Fruit fly (Drosophila melanogaster) whole organism, embryonic: ENCODE measurements around the gene Rsph3.

Experiments used
- Awh ChIP-seq: fragments of 200-800 bp; sonication (Bioruptor generic); IDR thresholded peaks from 2 replicates; pipeline ENCODE4, ENCODE4 v1.3.6; 2022; ENCODE audit warnings: missing biosample characterization, missing genetic modification characterization
- B-H1 ChIP-seq: fragments of 200-800 bp; sonication (Bioruptor generic); IDR thresholded peaks from 3 replicates; pipeline ENCODE4 v1.3.6; 2022; ENCODE audit warnings: missing biosample characterization, missing genetic modification characterization
- BEAF-32 ChIP-seq: fragments of 200-800 bp; sonication (Bioruptor generic); optimal IDR thresholded peaks from 3 replicates; lab custom pipeline; 2017; ENCODE audit warnings: missing biosample characterization, missing genetic modification characterization, mild to moderate bottlenecking, moderate library complexity, missing genetic modification reagents
- CG10274 ChIP-seq: fragments of 200-800 bp; sonication (Bioruptor generic); optimal IDR thresholded peaks from 3 replicates; lab custom pipeline; 2017; ENCODE audit warnings: missing biosample characterization, mild to moderate bottlenecking, missing genetic modification characterization
- CG12155 ChIP-seq: fragments of 200-800 bp; sonication (Bioruptor generic); optimal IDR thresholded peaks from 3 replicates; lab custom pipeline; 2016; ENCODE audit warnings: missing biosample characterization, missing genetic modification characterization
- CG12744 ChIP-seq: fragments of 200-800 bp; sonication (Bioruptor generic); optimal IDR thresholded peaks from 2 replicates; lab custom pipeline; 2016; ENCODE audit warnings: missing biosample characterization, missing genetic modification characterization
- CG12942 ChIP-seq: fragments of 200-800 bp; sonication (Bioruptor generic); optimal IDR thresholded peaks from 3 replicates; lab custom pipeline; 2016; ENCODE audit warnings: missing biosample characterization, missing genetic modification characterization
- CG15269 ChIP-seq: fragments of 200-800 bp; sonication (Bioruptor generic); optimal IDR thresholded peaks from 2 replicates; lab custom pipeline; 2018; ENCODE audit warnings: missing biosample characterization, mild to moderate bottlenecking, missing genetic modification characterization, moderate library complexity
- CG1603 ChIP-seq: fragments of 200-800 bp; sonication (Bioruptor generic); optimal IDR thresholded peaks from 2 replicates; lab custom pipeline; 2019; ENCODE audit warnings: missing biosample characterization, mild to moderate bottlenecking, missing genetic modification characterization, moderate library complexity
- CG16863 ChIP-seq: fragments of 200-800 bp; sonication (Bioruptor generic); optimal IDR thresholded peaks from 3 replicates; lab custom pipeline; 2016; ENCODE audit warnings: missing biosample characterization, missing genetic modification characterization
- CG17328 ChIP-seq: fragments of 200-800 bp; sonication (Bioruptor generic); IDR thresholded peaks from 2 replicates; pipeline ENCODE4 v1.3.6; 2022; ENCODE audit warnings: missing biosample characterization, missing genetic modification characterization
- CG17359 ChIP-seq: fragments of 200-800 bp; sonication (Bioruptor generic); optimal IDR thresholded peaks from 3 replicates; lab custom pipeline; 2018; ENCODE audit warnings: missing biosample characterization, mild to moderate bottlenecking, missing genetic modification characterization, moderate library complexity
- CG2889 ChIP-seq: fragments of 200-800 bp; sonication (Bioruptor generic); IDR thresholded peaks from 3 replicates; pipeline ENCODE4 v1.3.6; 2022; ENCODE audit warnings: missing biosample characterization, missing genetic modification characterization
- CG31388 ChIP-seq: fragments of 200-800 bp; sonication (Bioruptor generic); optimal IDR thresholded peaks from 2 replicates; lab custom pipeline; 2016; ENCODE audit warnings: missing biosample characterization, missing genetic modification characterization
- CG33557 ChIP-seq: fragments of 200-800 bp; sonication (Bioruptor generic); optimal IDR thresholded peaks from 2 replicates; lab custom pipeline; 2019; ENCODE audit warnings: missing biosample characterization, mild to moderate bottlenecking, missing genetic modification characterization, moderate library complexity
- CG4360 ChIP-seq: fragments of 200-800 bp; sonication (Bioruptor generic); IDR thresholded peaks from 2 replicates; pipeline ENCODE4 v1.3.6; 2022; ENCODE audit warnings: missing biosample characterization, missing genetic modification characterization
- CG5245 ChIP-seq: fragments of 200-800 bp; sonication (Bioruptor generic); optimal IDR thresholded peaks from 3 replicates; lab custom pipeline; 2016; ENCODE audit warnings: missing biosample characterization, missing genetic modification characterization
- CG6654 ChIP-seq: fragments of 200-800 bp; sonication (Bioruptor generic); optimal IDR thresholded peaks from 2 replicates; lab custom pipeline; 2017; ENCODE audit warnings: missing biosample characterization, mild to moderate bottlenecking, missing genetic modification characterization
- CG7357 ChIP-seq: fragments of 200-800 bp; sonication (Bioruptor generic); IDR thresholded peaks from 3 replicates; pipeline ENCODE4 v1.3.6; 2022; ENCODE audit warnings: missing biosample characterization, missing genetic modification characterization
- CG8359 ChIP-seq: fragments of 200-800 bp; sonication (Bioruptor generic); optimal IDR thresholded peaks from 2 replicates; lab custom pipeline; 2017; ENCODE audit warnings: missing biosample characterization, mild to moderate bottlenecking, missing genetic modification characterization, borderline replicate concordance
- CG9215 ChIP-seq: fragments of 200-800 bp; sonication (Bioruptor generic); IDR thresholded peaks from 2 replicates; pipeline ENCODE4 v1.3.6; 2022; ENCODE audit warnings: missing biosample characterization, missing genetic modification characterization
- CG9727 ChIP-seq: fragments of 200-800 bp; sonication (Bioruptor generic); optimal IDR thresholded peaks from 3 replicates; lab custom pipeline; 2017; ENCODE audit warnings: missing biosample characterization, mild to moderate bottlenecking, missing genetic modification characterization
- CG9876 ChIP-seq: fragments of 200-800 bp; sonication (Bioruptor generic); optimal IDR thresholded peaks from 2 replicates; lab custom pipeline; 2016; ENCODE audit warnings: missing biosample characterization, missing genetic modification characterization
- CG9932 ChIP-seq: fragments of 200-800 bp; sonication (Bioruptor generic); IDR thresholded peaks from 2 replicates; pipeline ENCODE4 v1.3.6; 2022; ENCODE audit warnings: missing biosample characterization, missing genetic modification characterization
- CTCF ChIP-seq: fragments of 200-800 bp; sonication (Bioruptor generic); optimal IDR thresholded peaks from 2 replicates; lab custom pipeline; 2017; ENCODE audit warnings: missing biosample characterization, mild to moderate bottlenecking, missing genetic modification characterization, moderate library complexity
- Doc3 ChIP-seq: fragments of 200-800 bp; sonication (Bioruptor generic); IDR thresholded peaks from 3 replicates; pipeline ENCODE4 v1.3.6; 2022; ENCODE audit warnings: missing biosample characterization, missing genetic modification characterization; ENCODE audit not compliant: partially characterized antibody
- HLH4C ChIP-seq: fragments of 200-800 bp; sonication (Bioruptor generic); IDR thresholded peaks from 3 replicates; pipeline ENCODE4 v1.3.6; 2022; ENCODE audit warnings: missing biosample characterization, missing genetic modification characterization; ENCODE audit not compliant: partially characterized antibody
- HmgZ ChIP-seq: fragments of 200-800 bp; sonication (Bioruptor generic); optimal IDR thresholded peaks from 2 replicates; lab custom pipeline; 2018; ENCODE audit warnings: missing biosample characterization, mild to moderate bottlenecking, missing genetic modification characterization
- Jarid2 ChIP-seq: fragments of 200-800 bp; sonication (Bioruptor generic); optimal IDR thresholded peaks from 3 replicates; lab custom pipeline; 2017; ENCODE audit warnings: mild to moderate bottlenecking, missing biosample characterization, missing genetic modification reagents, missing genetic modification characterization
- Lhr ChIP-seq: fragments of 200-800 bp; sonication (Bioruptor generic); optimal IDR thresholded peaks from 3 replicates; lab custom pipeline; 2017; ENCODE audit warnings: mild to moderate bottlenecking, missing biosample characterization, missing genetic modification reagents, missing genetic modification characterization
- NFAT ChIP-seq: fragments of 200-800 bp; sonication (Bioruptor generic); IDR thresholded peaks from 2 replicates; pipeline ENCODE4 v1.3.6; 2022; ENCODE audit warnings: missing biosample characterization, missing genetic modification characterization
- NfI ChIP-seq: fragments of 200-800 bp; sonication (Bioruptor generic); optimal IDR thresholded peaks from 3 replicates; lab custom pipeline; 2018; ENCODE audit warnings: missing biosample characterization, mild to moderate bottlenecking, missing genetic modification characterization, moderate library complexity
- Side ChIP-seq: fragments of 200-800 bp; sonication (Bioruptor generic); optimal IDR thresholded peaks from 2 replicates; lab custom pipeline; 2016; ENCODE audit warnings: missing biosample characterization, missing genetic modification characterization
- Trl ChIP-seq, 3 experiments: fragments of >200 bp in 2 of 3; fragments of 200-800 bp in 1 of 3; sonication (Bioruptor generic) in 1 of 3; optimal IDR thresholded peaks; 2 replicates in 1 of 3; 3 replicates in 2 of 3; lab custom pipeline; 2016 to 2017; ENCODE audit warnings: missing biosample characterization in 1 of 3, missing genetic modification characterization in 1 of 3
- Xbp1 ChIP-seq: fragments of 200-800 bp; sonication (Bioruptor generic); optimal IDR thresholded peaks from 3 replicates; lab custom pipeline; 2016; ENCODE audit warnings: missing biosample characterization, mild to moderate bottlenecking, missing genetic modification characterization
- ap ChIP-seq: fragments of 200-800 bp; sonication (Bioruptor generic); IDR thresholded peaks from 2 replicates; pipeline ENCODE4 v1.3.6; 2022; ENCODE audit warnings: missing biosample characterization, missing genetic modification characterization
- chif ChIP-seq, 2 experiments: fragments of 200-800 bp; sonication (Bioruptor generic); optimal IDR thresholded peaks; 3 replicates each; lab custom pipeline; 2016; ENCODE audit warnings: missing biosample characterization in 2 of 2, missing genetic modification characterization in 2 of 2
- chinmo ChIP-seq: fragments of 200-800 bp; sonication (Bioruptor generic); IDR thresholded peaks from 4 replicates; pipeline ENCODE4 v1.3.6; 2022; ENCODE audit warnings: missing biosample characterization, missing genetic modification characterization; ENCODE audit not compliant: partially characterized antibody
- da ChIP-seq: fragments of 200-800 bp; sonication (Bioruptor generic); optimal IDR thresholded peaks from 2 replicates; lab custom pipeline; 2016; ENCODE audit warnings: missing biosample characterization, missing genetic modification characterization
- dmrt11E ChIP-seq: fragments of 200-800 bp; sonication (Bioruptor generic); optimal IDR thresholded peaks from 3 replicates; lab custom pipeline; 2018; ENCODE audit warnings: missing biosample characterization, mild to moderate bottlenecking, missing genetic modification characterization, moderate library complexity
- exex ChIP-seq: fragments of 200-800 bp; sonication (Bioruptor generic); optimal IDR thresholded peaks from 4 replicates; lab custom pipeline; 2018; ENCODE audit warnings: missing biosample characterization, mild to moderate bottlenecking, missing genetic modification characterization, moderate library complexity
- eyg ChIP-seq: fragments of 200-800 bp; sonication (Bioruptor generic); optimal IDR thresholded peaks from 3 replicates; lab custom pipeline; 2016; ENCODE audit warnings: missing biosample characterization, missing genetic modification characterization
- fru ChIP-seq: fragments of >200 bp; optimal IDR thresholded peaks from 2 replicates; lab custom pipeline; 2017
- gsb ChIP-seq: fragments of 200-800 bp; sonication (Bioruptor generic); IDR thresholded peaks from 2 replicates; pipeline ENCODE4 v1.3.6; 2022; ENCODE audit warnings: missing biosample characterization, missing genetic modification characterization
- jigr1 ChIP-seq: fragments of 200-800 bp; sonication (Bioruptor generic); IDR thresholded peaks from 3 replicates; pipeline ENCODE4 v1.3.6; 2022; ENCODE audit warnings: missing biosample characterization, missing genetic modification characterization
- lab ChIP-seq: fragments of 200-800 bp; sonication (Bioruptor generic); optimal IDR thresholded peaks from 3 replicates; lab custom pipeline; 2017; ENCODE audit warnings: missing biosample characterization, missing genetic modification characterization, mild to moderate bottlenecking, moderate library complexity, missing genetic modification reagents
- p53 ChIP-seq: fragments of 200-800 bp; sonication (Bioruptor generic); optimal IDR thresholded peaks from 2 replicates; lab custom pipeline; 2016; ENCODE audit warnings: missing biosample characterization, missing genetic modification characterization
- pho ChIP-seq: fragments of 200-800 bp; sonication (Bioruptor generic); optimal IDR thresholded peaks from 2 replicates; lab custom pipeline; 2016; ENCODE audit warnings: missing biosample characterization, missing genetic modification characterization
- twi ChIP-seq: fragments of 200-800 bp; optimal IDR thresholded peaks from 2 replicates; lab custom pipeline; 2019; ENCODE audit warnings: missing biosample characterization, mild to moderate bottlenecking, missing genetic modification characterization, moderate library complexity
- zfh1 ChIP-seq: fragments of 200-800 bp; sonication (Bioruptor generic); IDR thresholded peaks from 3 replicates; pipeline ENCODE4 v1.3.6; 2022; ENCODE audit warnings: missing biosample characterization, missing genetic modification characterization

Gene Rsph3

dm6 chr3L:6743346-6744165, 19.5 kb downstream of the Rsph3 start (continued):
- TF ChIP-seq BEAF-32 (GFP tag; lab: Kevin White, UChicago): peak; percentile 66
- no peak for TF ChIP-seq fru (lab: Kevin White, UChicago)
- TF ChIP-seq CG7357 (GFP tag; lab: Robert Waterston, UW): no peak
- no peak for TF ChIP-seq CG17328 (GFP tag; lab: Robert Waterston, UW)
- TF ChIP-seq CG12942 (GFP tag; lab: Kevin White, UChicago): no peak
- no peak for TF ChIP-seq jigr1 (GFP tag; lab: Robert Waterston, UW)
- TF ChIP-seq ap: no peak
- no peak for TF ChIP-seq CG12744 (GFP tag; lab: Kevin White, UChicago)
- no peak for TF ChIP-seq CG9876 (GFP tag; lab: Kevin White, UChicago)
- TF ChIP-seq CG17359 (tag; lab: Kevin White, UChicago): no peak
- TF ChIP-seq Xbp1 (GFP tag; lab: Kevin White, UChicago): peak; percentile 4
- TF ChIP-seq CG12155 (GFP tag; lab: Kevin White, UChicago): no peak
- TF ChIP-seq lab (GFP tag; lab: Kevin White, UChicago): peak; percentile 41
- peak; percentile 82 for TF ChIP-seq CG4360
- TF ChIP-seq CG9932 (GFP tag; lab: Robert Waterston, UW): peak; percentile 38; the same call in 1 of the 2 replicates
- TF ChIP-seq CG1603 (tag; lab: Kevin White, UChicago): peak; percentile 34
- TF ChIP-seq HmgZ (tag; lab: Kevin White, UChicago): peak; percentile 64
- peak; percentile 65; the same call in 1 of the 2 replicates for TF ChIP-seq NFAT (GFP tag; lab: Robert Waterston, UW)
- peak; percentile 12 for TF ChIP-seq Side (GFP tag; lab: Kevin White, UChicago)
- TF ChIP-seq exex: no peak
- TF ChIP-seq CG9727 (GFP tag; lab: Kevin White, UChicago): peak; percentile 66
- TF ChIP-seq Lhr: no peak
- no peak for TF ChIP-seq chif (GFP tag; optimal IDR thresholded peaks at IDR 0.05; lab: Kevin White, UChicago)
- peak; percentile 7 for TF ChIP-seq p53 (GFP tag; lab: Kevin White, UChicago)
- TF ChIP-seq HLH4C (GFP tag; lab: Robert Waterston, UW): peak; percentile 6; the same call in 2 of the 3 replicates
- no peak for TF ChIP-seq CG10274 (GFP tag; lab: Kevin White, UChicago)
- TF ChIP-seq twi (tag; lab: Kevin White, UChicago): no peak
- peak; percentile 85 for TF ChIP-seq CTCF (GFP tag; lab: Kevin White, UChicago)
- TF ChIP-seq CG33557: peak; percentile 19
- TF ChIP-seq NfI (GFP tag; lab: Kevin White, UChicago): peak; percentile 9
- TF ChIP-seq CG16863: no peak
- no peak for TF ChIP-seq Trl (optimal IDR thresholded peaks at IDR 0.05; lab: Kevin White, UChicago)
- TF ChIP-seq Trl (GFP tag; optimal IDR thresholded peaks at IDR 0.05; lab: Kevin White, UChicago): no peak
- TF ChIP-seq eyg: no peak
- no peak for TF ChIP-seq gsb (GFP tag; lab: Robert Waterston, UW)
- peak; percentile 39 for TF ChIP-seq da (GFP tag; lab: Kevin White, UChicago)
- no peak for TF ChIP-seq chinmo (GFP tag; lab: Robert Waterston, UW)
- TF ChIP-seq dmrt11E (tag; lab: Kevin White, UChicago): peak; percentile 49
- TF ChIP-seq CG2889 (GFP tag; lab: Robert Waterston, UW): no peak
- TF ChIP-seq CG31388 (GFP tag; lab: Kevin White, UChicago): no peak
- no peak for TF ChIP-seq Jarid2 (GFP tag; lab: Kevin White, UChicago)
- TF ChIP-seq pho (GFP tag; lab: Kevin White, UChicago): no peak
- TF ChIP-seq CG6654 (GFP tag; lab: Kevin White, UChicago): no peak
- TF ChIP-seq CG5245 (GFP tag; lab: Kevin White, UChicago): no peak
- TF ChIP-seq Awh: no peak
- no peak for TF ChIP-seq CG8359
- no peak for TF ChIP-seq CG15269 (tag; lab: Kevin White, UChicago)
- TF ChIP-seq zfh1 (GFP tag; lab: Robert Waterston, UW): peak; percentile 10; the same call in 1 of the 3 replicates
- TF ChIP-seq B-H1 (GFP tag; lab: Robert Waterston, UW): no peak
- peak; percentile 44; the same call in 1 of the 2 replicates for TF ChIP-seq CG9215 (GFP tag; lab: Robert Waterston, UW)
- TF ChIP-seq Doc3 (GFP tag; lab: Robert Waterston, UW): no peak
